Worm (Caenorhabditis elegans) whole organism, mixed stage, embryonic: Measurements from ENCODE around the gene cnc-5.

Experiments used
- M03D4.4 ChIP-seq: sonication (generic microtip); optimal IDR thresholded peaks from 2 replicates; lab custom pipeline; 2017; ENCODE audit warnings: mild to moderate bottlenecking, missing genetic modification characterization, missing compliant biosample characterization
- bed-3 ChIP-seq: fragments of 200-800 bp; sonication (Bioruptor generic); optimal IDR thresholded peaks from 3 replicates; lab custom pipeline; 2018; ENCODE audit warnings: mild to moderate bottlenecking, missing genetic modification characterization, moderate library complexity, missing compliant biosample characterization
- blmp-1 ChIP-seq: fragments of 150-350 bp; optimal IDR thresholded peaks from 2 replicates; lab custom pipeline; 2014; ENCODE audit warnings: missing biosample characterization, missing genetic modification characterization
- ceh-39 ChIP-seq: fragments of 150-350 bp; optimal IDR thresholded peaks from 2 replicates; lab custom pipeline; 2014; ENCODE audit warnings: missing biosample characterization, missing genetic modification characterization
- ceh-43 ChIP-seq: fragments of 200-800 bp; sonication (Bioruptor generic); optimal IDR thresholded peaks from 2 replicates; lab custom pipeline; 2018; ENCODE audit warnings: mild to moderate bottlenecking, missing genetic modification characterization, moderate library complexity, missing compliant biosample characterization
- ceh-83 ChIP-seq: fragments of 200-800 bp; sonication (Bioruptor generic); optimal IDR thresholded peaks from 2 replicates; lab custom pipeline; 2018; ENCODE audit warnings: mild to moderate bottlenecking, missing genetic modification characterization, missing compliant biosample characterization
- ces-1 ChIP-seq: fragments of 150-350 bp; optimal IDR thresholded peaks from 2 replicates; lab custom pipeline; 2014; ENCODE audit warnings: missing biosample characterization, missing genetic modification reagents, missing genetic modification characterization
- cnd-1 ChIP-seq: fragments of 200-800 bp; sonication (Bioruptor generic); optimal IDR thresholded peaks from 2 replicates; lab custom pipeline; 2018; ENCODE audit warnings: mild to moderate bottlenecking, missing genetic modification characterization, missing compliant biosample characterization
- drap-1 ChIP-seq: fragments of 200-800 bp; sonication (Bioruptor generic); optimal IDR thresholded peaks from 3 replicates; lab custom pipeline; 2018; ENCODE audit warnings: mild to moderate bottlenecking, missing genetic modification characterization, missing compliant biosample characterization
- elt-1 ChIP-seq: sonication (generic microtip); optimal IDR thresholded peaks from 2 replicates; lab custom pipeline; 2017; ENCODE audit warnings: missing genetic modification characterization, mild to moderate bottlenecking, missing compliant biosample characterization, antibody characterized with exemption, moderate library complexity, borderline replicate concordance; ENCODE audit not compliant: insufficient read depth
- elt-3 ChIP-seq: fragments of 150-350 bp; optimal IDR thresholded peaks from 2 replicates; lab custom pipeline; 2014; ENCODE audit warnings: missing biosample characterization, missing genetic modification characterization
- flh-1 ChIP-seq: fragments of 200-800 bp; sonication (Bioruptor generic); optimal IDR thresholded peaks from 2 replicates; lab custom pipeline; 2018; ENCODE audit warnings: mild to moderate bottlenecking, missing genetic modification characterization, moderate library complexity, missing compliant biosample characterization
- ham-2 ChIP-seq: fragments of 200-800 bp; sonication (Bioruptor generic); optimal IDR thresholded peaks from 2 replicates; lab custom pipeline; 2018; ENCODE audit warnings: mild to moderate bottlenecking, missing genetic modification characterization, missing compliant biosample characterization
- hlh-1 ChIP-seq: fragments of 150-350 bp; optimal IDR thresholded peaks from 2 replicates; lab custom pipeline; 2014; ENCODE audit warnings: missing biosample characterization, missing genetic modification reagents, missing genetic modification characterization
- lin-13 ChIP-seq: fragments of 150-350 bp; optimal IDR thresholded peaks from 2 replicates; lab custom pipeline; 2014; ENCODE audit warnings: missing biosample characterization, missing genetic modification characterization
- lin-32 ChIP-seq: fragments of 200-800 bp; sonication (Bioruptor generic); optimal IDR thresholded peaks from 2 replicates; lab custom pipeline; 2018; ENCODE audit warnings: mild to moderate bottlenecking, missing genetic modification characterization, missing compliant biosample characterization
- lsy-2 ChIP-seq: fragments of 150-350 bp; optimal IDR thresholded peaks from 2 replicates; lab custom pipeline; 2014; ENCODE audit warnings: missing biosample characterization, missing genetic modification characterization
- mep-1 ChIP-seq: fragments of 150-350 bp; optimal IDR thresholded peaks from 2 replicates; lab custom pipeline; 2017; ENCODE audit warnings: missing biosample characterization, missing genetic modification reagents, missing genetic modification characterization, inconsistent platforms
- mls-2 ChIP-seq: sonication (generic microtip); optimal IDR thresholded peaks from 2 replicates; lab custom pipeline; 2016; ENCODE audit warnings: mild to moderate bottlenecking, missing genetic modification characterization, moderate library complexity, missing compliant biosample characterization
- nhr-2 ChIP-seq: fragments of 150-350 bp; optimal IDR thresholded peaks from 2 replicates; lab custom pipeline; 2014; ENCODE audit warnings: missing biosample characterization, missing genetic modification characterization
- nhr-237 ChIP-seq: fragments of 150-350 bp; optimal IDR thresholded peaks from 2 replicates; lab custom pipeline; 2014; ENCODE audit warnings: missing biosample characterization, missing genetic modification characterization
- nhr-28 ChIP-seq: fragments of 150-350 bp; optimal IDR thresholded peaks from 2 replicates; lab custom pipeline; 2014; ENCODE audit warnings: missing biosample characterization, missing genetic modification characterization
- nhr-76 ChIP-seq: sonication (generic microtip); optimal IDR thresholded peaks from 2 replicates; lab custom pipeline; 2017; ENCODE audit warnings: missing biosample characterization, missing genetic modification characterization
- pha-4 ChIP-seq: fragments of 150-350 bp; optimal IDR thresholded peaks from 2 replicates; lab custom pipeline; 2018; ENCODE audit warnings: missing biosample characterization, missing genetic modification reagents, missing genetic modification characterization
- sem-2 ChIP-seq: fragments of 200-800 bp; sonication (Bioruptor generic); optimal IDR thresholded peaks from 2 replicates; lab custom pipeline; 2018; ENCODE audit warnings: mild to moderate bottlenecking, missing genetic modification characterization, missing compliant biosample characterization
- snpc-4 ChIP-seq: fragments of 150-350 bp; optimal IDR thresholded peaks from 2 replicates; lab custom pipeline; 2014; ENCODE audit warnings: missing biosample characterization, missing genetic modification characterization
- sptf-1 ChIP-seq: sonication (generic microtip); optimal IDR thresholded peaks from 2 replicates; lab custom pipeline; 2017; ENCODE audit warnings: mild to moderate bottlenecking, missing genetic modification characterization, moderate library complexity, missing compliant biosample characterization
- tbx-8 ChIP-seq: fragments of 200-800 bp; sonication (Bioruptor generic); optimal IDR thresholded peaks from 2 replicates; lab custom pipeline; 2018; ENCODE audit warnings: mild to moderate bottlenecking, missing genetic modification characterization, moderate library complexity, missing compliant biosample characterization
- unc-39 ChIP-seq: fragments of 150-350 bp; optimal IDR thresholded peaks from 2 replicates; lab custom pipeline; 2014; ENCODE audit warnings: missing biosample characterization, missing genetic modification characterization
- unc-62 ChIP-seq: fragments of 150-350 bp; optimal IDR thresholded peaks from 2 replicates; lab custom pipeline; 2014; ENCODE audit warnings: missing biosample characterization, missing genetic modification reagents, missing genetic modification characterization
- zip-8 ChIP-seq: fragments of 150-350 bp; optimal IDR thresholded peaks from 2 replicates; lab custom pipeline; 2014; ENCODE audit warnings: missing biosample characterization, missing genetic modification characterization
- ztf-11 ChIP-seq: fragments of 150-350 bp; optimal IDR thresholded peaks from 2 replicates; lab custom pipeline; 2014; ENCODE audit warnings: missing biosample characterization, missing genetic modification characterization

cnc-5 gene

DNA sequence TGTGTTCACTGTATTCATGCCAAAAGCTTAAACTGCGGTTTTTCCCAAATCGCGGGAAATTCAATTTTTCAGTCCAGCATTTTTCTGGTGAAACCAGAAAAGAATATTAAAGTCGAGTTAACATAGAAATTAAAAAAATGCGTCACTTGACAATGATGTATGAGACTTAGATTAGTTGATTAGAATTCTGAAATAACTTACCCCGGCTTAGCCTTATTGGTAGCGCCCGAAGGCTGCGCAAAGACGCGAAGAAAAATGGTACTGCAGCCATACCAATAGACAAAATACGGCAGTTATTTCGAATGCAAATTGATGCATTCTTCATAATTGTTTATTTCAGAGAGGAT lies 11.8 kb upstream of the cnc-5 start:
- TF ChIP-seq nhr-237 (tag; lab: Kevin White, UChicago) = no peak
- TF ChIP-seq tbx-8 (GFP tag; lab: Kevin White, UChicago) = no peak
- TF ChIP-seq sem-2 = no peak
- no peak for TF ChIP-seq drap-1 (GFP tag; lab: Kevin White, UChicago)
- no peak for TF ChIP-seq flh-1 (GFP tag; lab: Kevin White, UChicago)
- no peak for TF ChIP-seq ham-2 (GFP tag; lab: Kevin White, UChicago)
- no peak for TF ChIP-seq M03D4.4 (tag; lab: Kevin White, UChicago)
- TF ChIP-seq mep-1 (tag; lab: Kevin White, UChicago) = no peak
- TF ChIP-seq cnd-1 = no peak
- TF ChIP-seq blmp-1 (tag; lab: Kevin White, UChicago) = no peak
- TF ChIP-seq lin-32 (GFP tag; lab: Kevin White, UChicago) = no peak
- no peak for TF ChIP-seq ceh-43 (GFP tag; lab: Kevin White, UChicago)
- TF ChIP-seq bed-3 (GFP tag; lab: Kevin White, UChicago) = no peak

ce11 chrV:1434398-1434797 lies 10.8 kb upstream of the cnc-5 start:
- TF ChIP-seq ceh-39 (tag; lab: Kevin White, UChicago) (no peak), lin-13 (no peak), nhr-76 (no peak), ces-1 (GFP tag; lab: Kevin White, UChicago) (no peak), nhr-2 (tag; lab: Kevin White, UChicago) (no peak), lin-32 (GFP tag; lab: Kevin White, UChicago) (no peak), ham-2 (GFP tag; lab: Kevin White, UChicago) (no peak), drap-1 (GFP tag; lab: Kevin White, UChicago) (no peak)

- no peak for TF ChIP-seq nhr-28 (tag; lab: Kevin White, UChicago)
- no peak for TF ChIP-seq hlh-1
- TF ChIP-seq elt-1 (tag; lab: Kevin White, UChicago) = no peak
- TF ChIP-seq ztf-11 (tag; lab: Kevin White, UChicago) = no peak
- TF ChIP-seq lin-13 = no peak
- no peak for TF ChIP-seq ces-1 (GFP tag; lab: Kevin White, UChicago)
Observed at ce11 chrV:1435106-1435505, 10.1 kb upstream of the cnc-5 start.

- TF ChIP-seq snpc-4 (tag; lab: Kevin White, UChicago) = no peak
- TF ChIP-seq sem-2 = no peak
- no peak for TF ChIP-seq unc-39 (tag; lab: Kevin White, UChicago)
- TF ChIP-seq lin-13 = no peak
- no peak for TF ChIP-seq zip-8
- no peak for TF ChIP-seq tbx-8 (GFP tag; lab: Kevin White, UChicago)
- no peak for TF ChIP-seq M03D4.4 (tag; lab: Kevin White, UChicago)
Observed at ce11 chrV:1438205-1438604, 7.0 kb upstream of the cnc-5 start.

DNA sequence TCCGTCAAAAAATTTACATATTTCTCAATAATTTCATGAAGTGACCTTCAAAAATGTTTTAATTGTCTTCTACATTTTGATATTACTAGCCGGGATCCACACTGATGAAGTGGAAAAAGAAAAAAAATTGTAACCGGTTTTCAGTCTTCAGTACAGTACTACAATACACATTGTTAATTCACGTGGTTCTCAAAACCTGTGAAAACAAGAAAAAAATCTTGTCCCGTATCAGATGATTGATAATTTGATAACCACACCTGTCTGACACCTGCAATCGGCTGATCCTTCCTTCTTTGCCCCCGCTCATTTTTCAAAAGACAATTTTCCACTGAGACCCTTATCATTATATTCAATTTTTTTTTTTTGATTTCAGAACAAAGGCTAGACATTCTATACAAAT lies 6.3 kb upstream of the cnc-5 start, which contains the start of gene R09B5.11:
Gene R09B5.11, plus strand, starts transcription at position 374 of the 400 bp plus-strand sequence.
- TF ChIP-seq hlh-1 (no peak), ceh-39 (tag; lab: Kevin White, UChicago) (no peak), lin-32 (GFP tag; lab: Kevin White, UChicago) (no peak), nhr-76 (no peak), lin-13 (no peak), mep-1 (tag; lab: Kevin White, UChicago) (no peak), pha-4 (tag; lab: Kevin White, UChicago) (no peak), unc-62 (GFP tag; lab: Kevin White, UChicago) (no peak), zip-8 (no peak), ces-1 (GFP tag; lab: Kevin White, UChicago) (no peak), lsy-2 (tag; lab: Kevin White, UChicago) (no peak), elt-3 (no peak)

DNA sequence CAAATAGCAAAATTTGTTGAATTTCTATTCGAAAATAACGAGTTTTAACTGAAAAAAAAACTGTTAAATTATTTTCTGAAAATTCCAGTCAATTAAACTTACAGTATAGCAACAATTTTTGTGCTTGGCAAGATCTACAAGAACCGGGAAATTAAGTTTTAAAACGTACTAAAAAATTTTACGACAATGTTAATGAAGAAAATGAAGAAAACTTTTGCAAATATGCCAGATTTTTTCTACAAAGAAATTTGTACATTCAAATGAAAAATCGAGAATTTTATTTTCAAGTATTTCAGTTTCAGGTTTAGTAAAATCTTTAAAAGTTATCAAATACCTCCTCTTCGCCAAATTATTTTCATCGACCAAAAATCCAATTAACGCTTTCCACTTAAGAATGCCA lies 3.1 kb upstream of the cnc-5 start, which contains the start of gene cnc-11:
Gene cnc-11, plus strand, starts transcription at position 301 of the 400 bp plus-strand sequence.
- TF ChIP-seq ceh-83 (GFP tag; lab: Kevin White, UChicago) (no peak), flh-1 (GFP tag; lab: Kevin White, UChicago) (no peak), cnd-1 (no peak), sem-2 (no peak), nhr-28 (tag; lab: Kevin White, UChicago) (no peak), bed-3 (GFP tag; lab: Kevin White, UChicago) (no peak), ceh-39 (tag; lab: Kevin White, UChicago) (no peak), mls-2 (tag; lab: Kevin White, UChicago) (no peak), pha-4 (tag; lab: Kevin White, UChicago) (no peak), ces-1 (GFP tag; lab: Kevin White, UChicago) (no peak), lin-32 (GFP tag; lab: Kevin White, UChicago) (no peak), tbx-8 (GFP tag; lab: Kevin White, UChicago) (no peak), elt-3 (no peak), nhr-2 (tag; lab: Kevin White, UChicago) (no peak), blmp-1 (tag; lab: Kevin White, UChicago) (no peak), sptf-1 (tag; lab: Kevin White, UChicago) (no peak), lsy-2 (tag; lab: Kevin White, UChicago) (no peak)
